Fruit fly (Drosophila melanogaster): ENCODE data around the gene ClC-c.

DNA sequence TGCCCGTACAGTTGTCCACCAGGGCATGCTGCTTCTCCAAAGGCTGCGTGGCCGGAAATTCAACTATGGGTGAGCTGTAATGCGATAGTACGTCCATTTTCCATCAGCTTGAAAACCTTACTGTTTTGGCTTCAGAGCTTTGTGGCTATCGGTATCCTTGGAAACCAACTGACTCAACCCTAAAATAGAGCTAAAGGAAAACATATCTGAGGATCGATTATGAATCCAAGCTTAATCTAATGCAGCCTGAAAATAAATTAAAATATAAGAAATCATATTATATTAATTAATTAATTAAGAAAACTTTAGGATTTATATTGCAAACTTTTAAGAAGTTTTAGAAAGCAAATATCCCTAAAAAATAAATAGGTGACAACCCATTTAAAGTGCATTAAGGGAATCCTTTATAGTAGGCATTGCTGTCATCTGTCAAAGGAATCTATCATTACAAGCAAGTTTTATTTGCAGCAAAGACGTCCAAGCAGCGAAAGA lies 7.2 kb downstream of the ClC-c start, which contains the start of the genes CG13074 and ATPsynbetaL:
- TF ChIP-seq CG8478 (optimal IDR thresholded peaks at IDR 0.05): no peak
- no peak for TF ChIP-seq CTCF (optimal IDR thresholded peaks at IDR 0.05)
